Fruit fly (Drosophila melanogaster): ENCODE measurements around the gene CG7384.
A peak's percentile ranks its signal among the peaks of the same experiment; 100 is the strongest.

The CG7384 gene

DNA sequence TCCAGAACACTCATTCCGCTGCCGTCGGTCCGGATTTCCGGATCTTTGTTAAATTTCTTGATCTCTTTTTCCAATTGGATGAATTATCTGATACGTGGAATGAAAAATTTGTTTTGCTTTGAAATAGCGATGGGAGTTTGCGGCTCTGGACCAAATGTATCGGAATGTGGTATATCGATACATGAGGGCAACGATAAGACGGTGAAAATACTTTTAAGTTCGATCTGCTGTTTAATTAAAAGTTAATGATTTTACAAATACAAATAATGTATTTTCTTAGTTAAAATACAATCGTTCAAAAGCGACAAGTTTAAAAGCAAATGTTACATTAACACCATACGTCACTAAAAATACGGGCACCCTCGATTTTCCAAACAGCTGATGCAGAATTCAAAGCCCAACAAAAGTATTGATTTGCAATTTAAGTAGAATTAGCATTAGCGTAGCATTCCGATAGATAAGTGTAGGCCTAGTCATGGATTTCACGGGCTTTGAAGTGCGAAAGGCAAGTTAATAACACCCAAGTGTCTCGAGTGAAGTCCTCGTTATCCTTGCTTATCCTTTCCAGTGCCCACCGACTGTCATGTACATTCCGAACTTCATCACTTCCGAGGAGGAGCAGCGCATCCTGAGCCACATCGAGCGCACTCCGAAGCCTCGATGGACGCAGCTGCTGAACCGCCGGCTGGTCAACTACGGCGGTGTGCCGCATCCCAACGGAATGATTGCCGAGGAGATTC lies 21.6 kb downstream of the CG7384 start, which contains the start of the genes Cog4 and CG6144:
TSS of gene Cog4 (minus strand) at position 139 of the 740 bp plus-strand sequence.
TSS of gene CG6144 (plus strand) at position 211 of the 740 bp plus-strand sequence.
- TF ChIP-seq Oaz (GFP tag; IDR thresholded peaks at IDR 0.05) (no peak), CG11247 (GFP tag; IDR thresholded peaks at IDR 0.05) (no peak), CG3281 (GFP tag; optimal IDR thresholded peaks at IDR 0.05) (no peak), HHEX (GFP tag; optimal IDR thresholded peaks at IDR 0.05) (no peak), CG10979 (tag; optimal IDR thresholded peaks at IDR 0.05) (peak; percentile 14), br (optimal IDR thresholded peaks at IDR 0.05) (no peak), knrl (GFP tag; IDR thresholded peaks at IDR 0.05; ENCODE audit: partially characterized antibody) (peak; percentile 77), jumu (GFP tag; optimal IDR thresholded peaks at IDR 0.05) (peak; percentile 47), CG10565 (GFP tag; optimal IDR thresholded peaks at IDR 0.05) (no peak), croc (GFP tag; conservative IDR thresholded peaks at IDR 0.05) (no peak), Ssrp (tag; optimal IDR thresholded peaks at IDR 0.05) (no peak), YL-1 (GFP tag; optimal IDR thresholded peaks at IDR 0.05) (peak; percentile 56), bbx (GFP tag; IDR thresholded peaks at IDR 0.05; ENCODE audit: partially characterized antibody) (peak; percentile 75), CG6654 (GFP tag; optimal IDR thresholded peaks at IDR 0.05) (no peak), kay (GFP tag; optimal IDR thresholded peaks at IDR 0.05) (peak; percentile 30), fd3F (GFP tag; optimal IDR thresholded peaks at IDR 0.05) (no peak), Eip74EF (GFP tag; optimal IDR thresholded peaks at IDR 0.05) (no peak), Sox100B (GFP tag; optimal IDR thresholded peaks at IDR 0.05) (no peak), CG2202 (tag; optimal IDR thresholded peaks at IDR 0.05) (no peak), MTF-1 (GFP tag; optimal IDR thresholded peaks at IDR 0.05; ENCODE audit: borderline replicate concordance) (no peak), CG10267 (tag; optimal IDR thresholded peaks at IDR 0.05) (peak; percentile 54), CG7357 (GFP tag; IDR thresholded peaks at IDR 0.05) (no peak), CG1647 (GFP tag; optimal IDR thresholded peaks at IDR 0.05) (no peak), Hr39 (optimal IDR thresholded peaks at IDR 0.05) (no peak), Chrac-16 (GFP tag; optimal IDR thresholded peaks at IDR 0.05) (no peak), CG10543 (GFP tag; optimal IDR thresholded peaks at IDR 0.05) (no peak), CG6272 (GFP tag; IDR thresholded peaks at IDR 0.05) (no peak), CG13775 (GFP tag; optimal IDR thresholded peaks at IDR 0.05) (peak; percentile 11), ems (GFP tag; optimal IDR thresholded peaks at IDR 0.05) (no peak), CG12659 (GFP tag; optimal IDR thresholded peaks at IDR 0.05) (peak; percentile 44), CG12769 (tag; optimal IDR thresholded peaks at IDR 0.05) (no peak), CG15011 (GFP tag; optimal IDR thresholded peaks at IDR 0.05) (no peak), ash1 (GFP tag; optimal IDR thresholded peaks at IDR 0.05) (no peak), CG9727 (GFP tag; optimal IDR thresholded peaks at IDR 0.05) (no peak), Neu2 (GFP tag; optimal IDR thresholded peaks at IDR 0.05; ENCODE audit: borderline replicate concordance) (no peak), CG13894 (tag; optimal IDR thresholded peaks at IDR 0.05) (no peak), CG13296 (GFP tag; optimal IDR thresholded peaks at IDR 0.05) (no peak), CG12155 (GFP tag; optimal IDR thresholded peaks at IDR 0.05) (no peak), bsh (GFP tag; optimal IDR thresholded peaks at IDR 0.05) (no peak), unc-4 (GFP tag; IDR thresholded peaks at IDR 0.05; ENCODE audit: partially characterized antibody) (peak; percentile 83), her (GFP tag; optimal IDR thresholded peaks at IDR 0.05) (no peak), CG18764 (GFP tag; optimal IDR thresholded peaks at IDR 0.05) (no peak), caup (GFP tag; optimal IDR thresholded peaks at IDR 0.05; ENCODE audit: severe bottlenecking) (no peak), HmgD (GFP tag; optimal IDR thresholded peaks at IDR 0.05) (no peak), grau (tag; optimal IDR thresholded peaks at IDR 0.05) (no peak), fd102C (GFP tag; optimal IDR thresholded peaks at IDR 0.05) (no peak), CG4404 (GFP tag; IDR thresholded peaks at IDR 0.05) (no peak), Myb (GFP tag; optimal IDR thresholded peaks at IDR 0.05) (no peak), Hr78 (GFP tag; optimal IDR thresholded peaks at IDR 0.05) (no peak)
